Fruit fly (Drosophila melanogaster): ENCODE results near the gene PIG-P.
A peak's percentile ranks its signal among the peaks of the same experiment; 100 is the strongest.

Gene PIG-P

DNA sequence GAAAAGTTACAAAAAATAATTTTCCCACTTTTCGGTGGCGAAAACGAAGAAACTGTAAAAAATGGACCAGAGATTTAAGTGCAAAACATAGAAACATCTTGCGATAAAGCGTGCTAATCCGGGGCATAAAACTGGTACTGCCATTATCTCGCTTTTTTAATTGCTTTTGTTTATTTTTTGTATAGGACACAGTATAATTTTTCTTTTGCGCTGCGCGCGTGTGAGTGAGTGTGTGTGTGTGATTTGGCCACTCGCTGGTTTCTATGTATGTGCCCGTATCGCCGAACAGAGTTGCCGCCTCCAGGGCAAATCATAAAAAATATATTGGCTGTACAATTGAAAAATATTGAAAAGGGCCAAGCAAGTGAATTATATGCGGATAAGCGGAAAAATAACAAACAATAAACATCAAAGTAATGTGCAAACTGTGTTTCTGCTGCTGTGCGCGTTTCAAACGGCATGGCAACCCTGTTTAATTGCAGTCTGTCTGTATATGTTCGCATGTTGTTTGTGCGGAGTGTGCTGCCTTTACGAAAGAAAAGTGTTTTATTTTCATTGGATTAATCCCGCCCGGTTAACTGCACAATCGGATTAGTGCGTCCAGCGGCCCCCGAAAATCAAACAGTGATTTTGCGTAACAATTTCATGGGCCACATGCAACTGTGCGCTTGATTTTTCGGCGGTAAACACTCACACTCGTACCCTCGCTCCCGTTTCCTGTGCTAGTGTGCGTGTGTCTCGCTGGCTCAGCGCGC is 15.7 kb downstream of the PIG-P start (continued):
- TF ChIP-seq HmgD (GFP tag; optimal IDR thresholded peaks at IDR 0.05) (peak; percentile 96), CG6813 (GFP tag; optimal IDR thresholded peaks at IDR 0.05) (peak; percentile 94), tgo (GFP tag; IDR thresholded peaks at IDR 0.05) (peak; percentile 97), seq (GFP tag; IDR thresholded peaks at IDR 0.05) (peak; percentile 97), klu (GFP tag; IDR thresholded peaks at IDR 0.05) (peak; percentile 92), abd-A (tag; optimal IDR thresholded peaks at IDR 0.05) (peak; percentile 94), gfzf (GFP tag; optimal IDR thresholded peaks at IDR 0.05) (peak; percentile 15), CG10209 (GFP tag; optimal IDR thresholded peaks at IDR 0.05) (peak; percentile 96), tll (GFP tag; optimal IDR thresholded peaks at IDR 0.05) (peak in 1 of 2 experiments; percentile 51), CG1832 (GFP tag; optimal IDR thresholded peaks at IDR 0.05) (no peak), eve (GFP tag; optimal IDR thresholded peaks at IDR 0.05) (peak in 1 of 2 experiments; percentile 30), CG10321 (GFP tag; IDR thresholded peaks at IDR 0.05) (peak; percentile 82), dan (GFP tag; IDR thresholded peaks at IDR 0.05) (peak; percentile 83), psq (GFP tag; optimal IDR thresholded peaks at IDR 0.05) (peak; percentile 80), croc (GFP tag; conservative IDR thresholded peaks at IDR 0.05) (peak; percentile 87), Dfd (GFP tag; optimal IDR thresholded peaks at IDR 0.05) (peak in 1 of 2 experiments; percentile 13), pum (GFP tag; optimal IDR thresholded peaks at IDR 0.05) (peak; percentile 96), ham (GFP tag; IDR thresholded peaks at IDR 0.05) (peak; percentile 89), lilli (GFP tag; optimal IDR thresholded peaks at IDR 0.05) (peak; percentile 98), dati (GFP tag; IDR thresholded peaks at IDR 0.05) (peak; percentile 93), D19B (GFP tag; optimal IDR thresholded peaks at IDR 0.05) (peak; percentile 88), p53 (GFP tag; optimal IDR thresholded peaks at IDR 0.05) (peak; percentile 94), zen (tag; optimal IDR thresholded peaks at IDR 0.05) (peak; percentile 92), ssp (GFP tag; IDR thresholded peaks at IDR 0.05) (peak; percentile 89), Hmx (GFP tag; optimal IDR thresholded peaks at IDR 0.05) (peak; percentile 77), Hr78 (GFP tag; optimal IDR thresholded peaks at IDR 0.05) (peak in 1 of 2 experiments; percentile 82), CG31441 (GFP tag; IDR thresholded peaks at IDR 0.05) (peak; percentile 92), CG4282 (GFP tag; optimal IDR thresholded peaks at IDR 0.05) (peak; percentile 94), HLHmδ (GFP tag; optimal IDR thresholded peaks at IDR 0.05) (no peak), Bdp1 (GFP tag; optimal IDR thresholded peaks at IDR 0.05) (peak; percentile 91), Poxn (GFP tag; IDR thresholded peaks at IDR 0.05) (peak; percentile 90), gcm2 (GFP tag; optimal IDR thresholded peaks at IDR 0.05) (peak; percentile 94), nerfin-1 (tag; optimal IDR thresholded peaks at IDR 0.05) (peak; percentile 84), CTCF (GFP tag; optimal IDR thresholded peaks at IDR 0.05) (peak; percentile 65), Hand (GFP tag; optimal IDR thresholded peaks at IDR 0.05) (peak; percentile 86), pita (GFP tag; optimal IDR thresholded peaks at IDR 0.05) (no peak), yki (optimal IDR thresholded peaks at IDR 0.05) (no peak), H2.0 (GFP tag; IDR thresholded peaks at IDR 0.05) (peak; percentile 98), CG9932 (GFP tag; IDR thresholded peaks at IDR 0.05) (peak; percentile 96), otp (GFP tag; IDR thresholded peaks at IDR 0.05) (peak; percentile 97), Lim3 (GFP tag; IDR thresholded peaks at IDR 0.05) (peak; percentile 87), CG7987 (GFP tag; optimal IDR thresholded peaks at IDR 0.05) (peak; percentile 85), CG18262 (tag; optimal IDR thresholded peaks at IDR 0.05) (peak; percentile 94), crp (GFP tag; optimal IDR thresholded peaks at IDR 0.05) (peak in 1 of 2 experiments; percentile 65), CG14014 (GFP tag; IDR thresholded peaks at IDR 0.05) (peak; percentile 97), CG17829 (tag; optimal IDR thresholded peaks at IDR 0.05) (peak; percentile 93), wdn (GFP tag; IDR thresholded peaks at IDR 0.05) (peak; percentile 94), CG14050 (GFP tag; IDR thresholded peaks at IDR 0.05) (peak; percentile 95), CG14710 (tag; optimal IDR thresholded peaks at IDR 0.05) (peak; percentile 92), ftz-f1 (GFP tag; optimal IDR thresholded peaks at IDR 0.05) (peak; percentile 53)

All from whole organism, embryonic.